Worm (Caenorhabditis elegans) whole organism, L1 larva: ENCODE data around the gene C56G2.9.

Source experiments
- C04F5.9 ChIP-seq: sonication (generic microtip); optimal IDR thresholded peaks from 2 replicates; lab custom pipeline; 2016; ENCODE audit warnings: missing genetic modification characterization, missing compliant biosample characterization
- F16B12.6 ChIP-seq: fragments of 150-350 bp; optimal IDR thresholded peaks from 2 replicates; lab custom pipeline; 2014; ENCODE audit warnings: missing biosample characterization, missing genetic modification characterization
- alr-1 ChIP-seq: fragments of 200-800 bp; sonication (Bioruptor generic); optimal IDR thresholded peaks from 2 replicates; lab custom pipeline; 2018; ENCODE audit warnings: borderline replicate concordance, mild to moderate bottlenecking, missing genetic modification characterization, missing compliant biosample characterization
- ama-1 ChIP-seq: fragments of 150-350 bp; optimal IDR thresholded peaks from 2 replicates; lab custom pipeline; 2014
- ceh-8 ChIP-seq: fragments of 200-800 bp; sonication (Bioruptor generic); optimal IDR thresholded peaks from 2 replicates; lab custom pipeline; 2018; ENCODE audit warnings: mild to moderate bottlenecking, missing genetic modification characterization, moderate library complexity, missing compliant biosample characterization
- ceh-88 ChIP-seq: fragments of 200-800 bp; sonication (Bioruptor generic); IDR thresholded peaks from 2 replicates; pipeline ENCODE4 v1.3.6; 2022; ENCODE audit warnings: missing genetic modification characterization, missing compliant biosample characterization
- ceh-90 ChIP-seq: sonication (generic microtip); optimal IDR thresholded peaks from 2 replicates; lab custom pipeline; 2016; ENCODE audit warnings: missing genetic modification characterization, missing compliant biosample characterization
- dpl-1 ChIP-seq, 3 experiments: fragments of 150-350 bp in 2 of 3; sonication (generic microtip) in 1 of 3; optimal IDR thresholded peaks; 2 replicates each; lab custom pipeline; 2014 to 2017; ENCODE audit warnings: missing biosample characterization in 3 of 3, missing genetic modification characterization in 3 of 3, missing genetic modification reagents in 3 of 3
- efl-1 ChIP-seq, 4 experiments: fragments of 150-350 bp; optimal IDR thresholded peaks in 3 of 4; peaks in 1 of 4; 1 replicate in 1 of 4; 2 replicates in 3 of 4; lab custom pipeline; 2014; ENCODE audit warnings: missing biosample characterization in 2 of 4, missing genetic modification characterization in 2 of 4, missing genetic modification reagents in 2 of 4
- egl-27 ChIP-seq, 2 experiments: fragments of 150-350 bp in 1 of 2; sonication (generic microtip); optimal IDR thresholded peaks; 3 replicates each; lab custom pipeline; 2017 to 2018; ENCODE audit warnings: missing biosample characterization in 2 of 2, missing genetic modification characterization in 2 of 2, missing genetic modification reagents in 2 of 2
- ets-5 ChIP-seq: fragments of 200-800 bp; sonication (Bioruptor generic); IDR thresholded peaks from 2 replicates; pipeline ENCODE4 v1.3.6; 2022; ENCODE audit warnings: missing genetic modification characterization, missing compliant biosample characterization
- fkh-8 ChIP-seq: sonication (generic microtip); optimal IDR thresholded peaks from 2 replicates; lab custom pipeline; 2016; ENCODE audit warnings: mild to moderate bottlenecking, missing genetic modification characterization, missing compliant biosample characterization
- fos-1 ChIP-seq: fragments of 150-350 bp; optimal IDR thresholded peaks from 2 replicates; lab custom pipeline; 2014; ENCODE audit warnings: missing biosample characterization, missing genetic modification characterization
- isw-1 ChIP-seq: fragments of 200-800 bp; sonication (Bioruptor generic); IDR thresholded peaks from 2 replicates; pipeline ENCODE4 v1.3.6; 2022; ENCODE audit warnings: missing genetic modification characterization, missing compliant biosample characterization
- lin-13 ChIP-seq: fragments of 150-350 bp; optimal IDR thresholded peaks from 2 replicates; lab custom pipeline; 2014; ENCODE audit warnings: missing biosample characterization, missing genetic modification reagents, missing genetic modification characterization
- lin-14 ChIP-seq: fragments of 200-800 bp; sonication (Bioruptor generic); optimal IDR thresholded peaks from 2 replicates; lab custom pipeline; 2018; ENCODE audit warnings: mild to moderate bottlenecking, missing genetic modification characterization, moderate library complexity, missing compliant biosample characterization
- lin-35 ChIP-seq, 2 experiments: fragments of 150-350 bp; optimal IDR thresholded peaks; 2 replicates each; lab custom pipeline; 2014; ENCODE audit warnings: missing biosample characterization in 2 of 2, missing genetic modification characterization in 2 of 2, missing genetic modification reagents in 2 of 2
- mdl-1 ChIP-seq, 2 experiments: fragments of 150-350 bp; optimal IDR thresholded peaks; 2 replicates each; lab custom pipeline; 2014 to 2017; ENCODE audit warnings: missing biosample characterization in 2 of 2, missing genetic modification characterization in 2 of 2, inconsistent platforms in 1 of 2
- mef-2 ChIP-seq: fragments of 150-350 bp; optimal IDR thresholded peaks from 2 replicates; lab custom pipeline; 2014; ENCODE audit warnings: missing biosample characterization, missing genetic modification characterization
- nhr-11 ChIP-seq: fragments of 150-350 bp; optimal IDR thresholded peaks from 2 replicates; lab custom pipeline; 2014; ENCODE audit warnings: missing biosample characterization, missing genetic modification characterization
- nhr-20 ChIP-seq: sonication (generic microtip); optimal IDR thresholded peaks from 2 replicates; lab custom pipeline; 2016; ENCODE audit warnings: mild to moderate bottlenecking, missing genetic modification characterization, missing compliant biosample characterization
- nhr-28 ChIP-seq: fragments of 150-350 bp; optimal IDR thresholded peaks from 2 replicates; lab custom pipeline; 2014; ENCODE audit warnings: missing biosample characterization, missing genetic modification characterization
- nhr-85 ChIP-seq: sonication (generic microtip); peaks from one replicate; lab custom pipeline; 2016; ENCODE audit warnings: missing genetic modification characterization, inconsistent platforms, missing compliant biosample characterization
- pag-3 ChIP-seq: sonication (generic microtip); optimal IDR thresholded peaks from 2 replicates; lab custom pipeline; 2017; ENCODE audit warnings: missing genetic modification characterization, mild to moderate bottlenecking, missing compliant biosample characterization, antibody characterized with exemption, borderline replicate concordance; ENCODE audit not compliant: insufficient read depth
- skn-1 ChIP-seq: fragments of 150-350 bp; optimal IDR thresholded peaks from 2 replicates; lab custom pipeline; 2014; ENCODE audit warnings: missing biosample characterization, missing genetic modification characterization
- sup-37 ChIP-seq: fragments of 200-800 bp; sonication (Bioruptor generic); optimal IDR thresholded peaks from 2 replicates; lab custom pipeline; 2018; ENCODE audit warnings: mild to moderate bottlenecking, missing genetic modification characterization, missing compliant biosample characterization
- swsn-7 ChIP-seq: sonication (generic microtip); optimal IDR thresholded peaks from 2 replicates; lab custom pipeline; 2016; ENCODE audit warnings: missing genetic modification characterization, missing compliant biosample characterization
- tbx-2 ChIP-seq: sonication (generic microtip); optimal IDR thresholded peaks from 2 replicates; lab custom pipeline; 2016; ENCODE audit warnings: missing genetic modification characterization, missing compliant biosample characterization
- tlp-1 ChIP-seq: fragments of 150-350 bp; optimal IDR thresholded peaks from 2 replicates; lab custom pipeline; 2014; ENCODE audit warnings: missing biosample characterization, missing genetic modification characterization
- unc-86 ChIP-seq: sonication (generic microtip); optimal IDR thresholded peaks from 2 replicates; lab custom pipeline; 2016; ENCODE audit warnings: missing genetic modification characterization, missing compliant biosample characterization
- zip-4 ChIP-seq: fragments of 200-800 bp; sonication (Bioruptor generic); optimal IDR thresholded peaks from 2 replicates; lab custom pipeline; 2018; ENCODE audit warnings: mild to moderate bottlenecking, missing genetic modification characterization, moderate library complexity, missing compliant biosample characterization
- ztf-4 ChIP-seq: fragments of 150-350 bp; optimal IDR thresholded peaks from 2 replicates; lab custom pipeline; 2014; ENCODE audit warnings: missing biosample characterization, missing genetic modification characterization

The C56G2.9 gene

DNA sequence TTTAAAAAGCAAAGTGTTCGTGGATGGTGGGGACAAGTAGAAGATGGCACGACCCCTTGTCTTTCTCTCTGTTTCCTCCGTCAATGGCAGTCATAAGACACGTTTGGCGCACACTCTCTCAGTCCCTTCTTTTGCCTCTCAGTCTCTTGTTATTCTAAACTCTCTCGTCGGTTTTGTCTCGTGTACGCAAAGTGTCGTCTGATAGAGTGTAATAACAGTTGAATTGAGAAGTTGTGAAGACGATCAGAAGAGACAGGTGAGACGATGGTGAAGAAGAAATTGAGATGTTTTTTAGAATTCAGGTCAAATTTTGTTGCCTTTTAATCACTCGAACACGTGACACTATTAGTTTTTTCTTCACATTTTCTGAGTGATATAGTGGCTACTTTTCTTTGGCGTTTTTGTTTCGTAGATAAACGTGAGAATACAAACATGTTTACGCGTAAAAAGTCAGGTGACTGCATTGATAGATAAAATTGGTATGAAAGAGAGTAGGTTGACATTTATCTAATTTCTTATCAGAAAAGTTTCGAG lies 39.9 kb downstream of the C56G2.9 start, which contains the start of gene F47D12.9 (continued):
- TF ChIP-seq unc-86 (tag; lab: Kevin White, UChicago) (peak; percentile 75), C04F5.9 (tag; lab: Kevin White, UChicago) (no peak), dpl-1 (GFP tag; optimal IDR thresholded peaks at IDR 0.05; lab: Kevin White, UChicago) (peak; percentile 75 to 81 (median 78)), tlp-1 (tag; lab: Kevin White, UChicago) (no peak), F16B12.6 (tag; lab: Kevin White, UChicago) (peak; percentile 89), nhr-11 (peak; percentile 51), mef-2 (tag; lab: Kevin White, UChicago) (peak; percentile 34), mdl-1 (tag; optimal IDR thresholded peaks at IDR 0.05; lab: Kevin White, UChicago) (peak; percentile 23 to 82), ama-1 (peak; percentile 61), tbx-2 (tag; lab: Kevin White, UChicago) (peak; percentile 83), ceh-8 (GFP tag; lab: Kevin White, UChicago) (no peak), ceh-88 (GFP tag; lab: Robert Waterston, UW) (peak; percentile 63), ets-5 (GFP tag; lab: Robert Waterston, UW) (no peak), fkh-8 (tag; lab: Kevin White, UChicago) (peak; percentile 82), egl-27 (tag; optimal IDR thresholded peaks at IDR 0.05; lab: Kevin White, UChicago) (peak in 1 of 2 experiments; percentile 43), lin-35 (GFP tag; optimal IDR thresholded peaks at IDR 0.05; lab: Kevin White, UChicago) (peak; percentile 78 to 84), skn-1 (tag; lab: Kevin White, UChicago) (peak; percentile 70), nhr-85 (peak; percentile 92), nhr-28 (tag; lab: Kevin White, UChicago) (no peak), ceh-90 (tag; lab: Kevin White, UChicago) (no peak), lin-13 (GFP tag; lab: Kevin White, UChicago) (peak; percentile 68), pag-3 (peak; percentile 98), nhr-20 (peak; percentile 88), sup-37 (peak; percentile 15)
- TF ChIP-seq, all 84 proteins: peak for 46

DNA sequence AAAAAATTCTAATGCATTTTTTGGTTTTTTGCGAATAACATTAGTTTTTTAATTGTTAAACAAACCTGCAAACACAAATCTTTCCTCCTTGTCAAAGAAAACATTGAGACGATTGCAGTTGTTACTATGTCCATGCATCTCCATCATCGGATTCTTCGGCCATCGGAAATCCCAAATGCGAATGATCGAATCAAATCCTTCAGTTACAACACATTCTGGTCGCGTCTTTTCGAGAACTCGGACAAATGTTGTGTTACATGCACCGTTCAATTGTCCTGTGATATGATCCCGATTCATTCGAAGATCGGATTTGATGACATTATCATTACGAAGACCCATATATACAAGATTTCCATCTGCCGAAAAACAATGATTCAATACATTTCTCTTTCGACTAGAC lies 42.8 kb downstream of the C56G2.9 start:
- TF ChIP-seq nhr-85 (no peak), efl-1 (optimal IDR thresholded peaks at IDR 0.05; lab: Kevin White, UChicago) (no peak), efl-1 (GFP tag; optimal IDR thresholded peaks at IDR 0.05 in 1 of 2; lab: Kevin White, UChicago) (peak in 1 of 2 experiments; percentile 56)

DNA sequence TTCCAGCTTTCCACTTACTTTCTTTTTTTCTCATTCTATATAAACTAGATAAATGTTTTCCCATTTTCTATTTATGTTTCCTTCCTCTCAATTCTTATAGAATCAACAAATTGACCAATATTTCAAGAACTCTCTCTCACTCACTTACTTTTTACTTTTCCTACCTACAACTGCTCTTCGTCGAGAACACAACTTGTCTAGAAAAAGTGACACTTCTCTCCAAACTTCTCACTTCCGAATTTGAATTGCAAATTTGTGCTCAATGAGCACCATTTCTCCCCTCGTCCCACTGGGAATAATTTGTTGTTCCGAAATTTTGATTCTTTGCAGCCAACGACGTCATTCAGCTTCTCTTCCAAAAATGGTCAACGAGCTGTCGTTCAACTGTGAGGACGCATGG lies 45.0 kb downstream of the C56G2.9 start, which contains the start of gene F47D12.3:
Gene F47D12.3, plus strand, starts transcription at position 331 of the 400 bp plus-strand sequence.
- TF ChIP-seq isw-1 (no peak), ztf-4 (tag; lab: Kevin White, UChicago) (no peak), zip-4 (GFP tag; lab: Kevin White, UChicago) (no peak), alr-1 (tag; lab: Kevin White, UChicago) (no peak), F16B12.6 (tag; lab: Kevin White, UChicago) (no peak), fos-1 (no peak)

DNA sequence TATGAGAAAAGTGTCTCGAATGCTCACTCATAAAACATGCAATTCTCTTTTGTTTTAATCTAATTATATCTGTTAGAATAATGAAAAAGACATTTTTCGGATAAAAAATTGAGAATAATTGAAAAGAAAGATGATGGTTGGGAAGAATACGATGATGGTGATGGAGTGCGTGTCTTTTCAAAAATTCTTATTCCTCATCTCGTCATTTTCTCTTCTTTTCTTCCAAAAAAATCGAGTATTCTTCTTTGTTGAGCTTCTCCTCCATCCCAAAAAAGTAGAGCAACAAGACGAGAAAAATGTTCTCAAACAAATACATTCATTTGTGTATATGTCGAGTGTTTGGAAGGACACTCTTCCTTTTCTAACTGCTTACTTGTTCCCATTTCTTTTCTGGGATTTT lies 45.5 kb downstream of the C56G2.9 start:
- no peak for TF ChIP-seq swsn-7 (tag; lab: Kevin White, UChicago)
- TF ChIP-seq lin-14 (GFP tag; lab: Kevin White, UChicago): peak; percentile 45
- no peak for TF ChIP-seq ceh-88 (GFP tag; lab: Robert Waterston, UW)
- TF ChIP-seq pag-3: no peak
- no peak for TF ChIP-seq C04F5.9 (tag; lab: Kevin White, UChicago)

DNA sequence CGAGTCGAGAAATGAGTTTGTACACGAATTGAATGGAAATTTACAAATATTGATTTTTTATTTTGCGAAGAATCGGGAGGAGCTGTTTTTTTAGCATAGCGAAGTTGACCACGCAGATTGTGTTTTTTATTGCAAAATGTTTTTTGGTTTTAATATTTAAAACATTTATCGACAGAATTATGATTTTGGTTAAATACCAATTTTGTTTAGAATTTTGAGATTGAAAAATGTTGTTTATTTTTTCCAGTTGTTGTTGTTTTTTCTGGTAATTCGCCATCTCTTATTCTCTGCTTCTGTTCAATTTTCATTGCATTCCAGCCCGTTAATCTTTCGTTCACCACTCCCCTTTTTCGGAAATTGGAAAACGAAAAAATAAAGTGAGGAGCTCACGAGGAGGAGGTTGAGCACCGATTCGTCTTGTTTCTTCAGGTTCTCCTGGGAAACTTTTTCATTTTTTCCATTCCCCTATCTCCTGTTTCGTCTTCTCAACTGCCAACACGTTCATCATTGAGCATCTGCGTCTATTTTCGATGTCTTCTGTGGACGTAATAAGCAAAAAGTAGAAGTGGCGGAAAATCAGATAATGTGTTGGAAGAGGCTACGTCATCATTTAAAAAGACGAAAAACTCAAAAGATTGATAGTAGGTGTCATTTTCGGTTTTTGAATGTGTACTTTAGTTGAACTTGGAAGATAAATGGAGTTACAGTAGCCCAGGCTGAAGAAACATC lies 47.0 kb downstream of the C56G2.9 start, which contains the start of gene F47D12.7:
Gene F47D12.7, minus strand, starts transcription at position 51 of the 729 bp plus-strand sequence.
- TF ChIP-seq lin-35 (GFP tag; optimal IDR thresholded peaks at IDR 0.05; lab: Kevin White, UChicago): no peak
- no peak for TF ChIP-seq isw-1
